Fruit fly (Drosophila melanogaster) whole organism, wandering third instar larva: Measurements from ENCODE around the gene CG16825.

ENCODE experiments used
- Abd-B ChIP-seq: fragments of >200 bp; optimal IDR thresholded peaks from 2 replicates; lab custom pipeline; 2017; ENCODE audit warnings: missing biosample characterization, missing genetic modification characterization
- CG32264 ChIP-seq: fragments of 200-800 bp; sonication (Bioruptor generic); optimal IDR thresholded peaks from 2 replicates; lab custom pipeline; 2016; ENCODE audit warnings: missing biosample characterization, missing genetic modification characterization
- Dif ChIP-seq: fragments of 200-275, 200-300 bp; sonication (Bioruptor generic); optimal IDR thresholded peaks from 2 replicates; lab custom pipeline; 2018; ENCODE audit warnings: missing biosample characterization, missing genetic modification characterization; ENCODE audit not compliant: partially characterized antibody
- N ChIP-seq: fragments of >200 bp; optimal IDR thresholded peaks from 2 replicates; lab custom pipeline; 2018; ENCODE audit warnings: missing biosample characterization, missing external identifiers, missing genetic modification characterization
- Sp1 ChIP-seq: fragments of 200-800 bp; sonication (Bioruptor generic); optimal IDR thresholded peaks from 3 replicates; lab custom pipeline; 2019; ENCODE audit warnings: missing biosample characterization, mild to moderate bottlenecking, missing genetic modification characterization, moderate library complexity
- br ChIP-seq: fragments of 200-800 bp; sonication (Bioruptor generic); optimal IDR thresholded peaks from 2 replicates; lab custom pipeline; 2016; ENCODE audit warnings: missing biosample characterization, missing genetic modification characterization
- dmrt93B ChIP-seq: fragments of 200-800 bp; sonication (Bioruptor generic); optimal IDR thresholded peaks from 2 replicates; lab custom pipeline; 2018; ENCODE audit warnings: missing biosample characterization, mild to moderate bottlenecking, missing genetic modification characterization
- lola ChIP-seq: fragments of >200 bp; optimal IDR thresholded peaks from 2 replicates; lab custom pipeline; 2017; ENCODE audit warnings: missing biosample characterization, missing genetic modification characterization
- rgr ChIP-seq: fragments of 200-800 bp; sonication (Bioruptor generic); optimal IDR thresholded peaks from 3 replicates; lab custom pipeline; 2016; ENCODE audit warnings: missing biosample characterization, mild to moderate bottlenecking, missing genetic modification characterization
- tai ChIP-seq: sonication (Bioruptor generic); optimal IDR thresholded peaks from 2 replicates; lab custom pipeline; 2016; ENCODE audit warnings: missing biosample characterization, missing genetic modification characterization

- no peak for TF ChIP-seq Dif (GFP tag; lab: Kevin White, UChicago)
- TF ChIP-seq N (GFP tag; lab: Kevin White, UChicago), result no peak
- no peak for TF ChIP-seq Abd-B
- TF ChIP-seq br (GFP tag; lab: Kevin White, UChicago), result no peak
- TF ChIP-seq Sp1 (GFP tag; lab: Kevin White, UChicago), result no peak
- no peak for TF ChIP-seq rgr (GFP tag; lab: Kevin White, UChicago)
- no peak for TF ChIP-seq lola
- no peak for TF ChIP-seq dmrt93B (GFP tag; lab: Kevin White, UChicago)
- no peak for TF ChIP-seq CG32264
- no peak for TF ChIP-seq tai (GFP tag; lab: Kevin White, UChicago)
These were observed 38.8 kb upstream of the CG16825 start, which contains the start of gene CG31848 for dm6 chr2L:13265776-13266175.
